Worm (Caenorhabditis elegans) whole organism, early embryonic: ENCODE measurements around the gene ttr-48.

Experiments used
- B0310.2 ChIP-seq: sonication (generic microtip); optimal IDR thresholded peaks from 2 replicates; lab custom pipeline; 2016; ENCODE audit warnings: mild to moderate bottlenecking, missing genetic modification characterization, missing compliant biosample characterization
- F13C5.2 ChIP-seq: sonication (generic microtip); optimal IDR thresholded peaks from 2 replicates; lab custom pipeline; 2017; ENCODE audit warnings: mild to moderate bottlenecking, missing genetic modification characterization, inconsistent platforms, missing compliant biosample characterization
- aly-1 ChIP-seq: sonication (generic microtip); optimal IDR thresholded peaks from 2 replicates; lab custom pipeline; 2016; ENCODE audit warnings: missing genetic modification characterization, missing compliant biosample characterization
- ama-1 ChIP-seq: fragments of 150-350 bp; optimal IDR thresholded peaks from 2 replicates; lab custom pipeline; 2014
- ceh-13 ChIP-seq: fragments of 200-800 bp; sonication (Bioruptor generic); optimal IDR thresholded peaks from 2 replicates; lab custom pipeline; 2018; ENCODE audit warnings: mild to moderate bottlenecking, missing genetic modification characterization, missing compliant biosample characterization
- ceh-36 ChIP-seq: sonication (generic microtip); optimal IDR thresholded peaks from 2 replicates; lab custom pipeline; 2016; ENCODE audit warnings: missing genetic modification characterization, inconsistent platforms, missing compliant biosample characterization
- ets-7 ChIP-seq: sonication (generic microtip); optimal IDR thresholded peaks from 2 replicates; lab custom pipeline; 2016; ENCODE audit warnings: missing genotype, missing genetic modification characterization, missing compliant biosample characterization
- flt-1 ChIP-seq: fragments of 200-800 bp; sonication (Bioruptor generic); IDR thresholded peaks from 2 replicates; pipeline ENCODE4 v1.3.6; 2022; ENCODE audit warnings: missing genetic modification characterization, missing compliant biosample characterization
- hmbx-1 ChIP-seq: sonication (generic microtip); optimal IDR thresholded peaks from 2 replicates; lab custom pipeline; 2016; ENCODE audit warnings: mild to moderate bottlenecking, missing genetic modification characterization, missing compliant biosample characterization
- hmg-4 ChIP-seq: fragments of 200-800 bp; sonication (Bioruptor generic); optimal IDR thresholded peaks from 2 replicates; lab custom pipeline; 2018; ENCODE audit warnings: mild to moderate bottlenecking, missing genetic modification characterization, missing compliant biosample characterization
- hnd-1 ChIP-seq: sonication (generic microtip); optimal IDR thresholded peaks from 2 replicates; lab custom pipeline; 2016; ENCODE audit warnings: missing genetic modification characterization, missing compliant biosample characterization
- pes-1 ChIP-seq: fragments of 200-800 bp; sonication (Bioruptor generic); IDR thresholded peaks from 2 replicates; pipeline ENCODE4 v1.3.6; 2022; ENCODE audit warnings: missing genetic modification reagents, missing genetic modification characterization, missing compliant biosample characterization
- scrt-1 ChIP-seq: fragments of 200-800 bp; sonication (Bioruptor generic); IDR thresholded peaks from 2 replicates; pipeline ENCODE4 v1.3.6; 2022; ENCODE audit warnings: missing genetic modification characterization, missing compliant biosample characterization
- sea-1 ChIP-seq: fragments of 200-800 bp; sonication (Bioruptor generic); conservative IDR thresholded peaks from 2 replicates; pipeline ENCODE4 v1.3.6; 2022; ENCODE audit warnings: missing genetic modification characterization, missing compliant biosample characterization
- tbx-11 ChIP-seq: fragments of 200-800 bp; sonication (Bioruptor generic); IDR thresholded peaks from 2 replicates; pipeline ENCODE4 v1.3.6; 2022; ENCODE audit warnings: missing genetic modification characterization, missing compliant biosample characterization
- tbx-37 ChIP-seq: fragments of 200-800 bp; sonication (Bioruptor generic); conservative IDR thresholded peaks from 2 replicates; pipeline ENCODE4 v1.3.6; 2022; ENCODE audit warnings: missing genetic modification reagents, missing genetic modification characterization, missing compliant biosample characterization
- tra-4 ChIP-seq: sonication (generic microtip); optimal IDR thresholded peaks from 2 replicates; lab custom pipeline; 2017; ENCODE audit warnings: missing genetic modification characterization, missing compliant biosample characterization

ttr-48 gene

ce11 chrX:3830872-3831271 is 11.4 kb downstream of the ttr-48 start:
- no peak for TF ChIP-seq ceh-36 (tag; lab: Kevin White, UChicago)
- no peak for TF ChIP-seq aly-1
- no peak for TF ChIP-seq ets-7 (tag; lab: Kevin White, UChicago)
- TF ChIP-seq flt-1 = no peak
- TF ChIP-seq tbx-37 (GFP tag; lab: Robert Waterston, UW) = no peak
- no peak for TF ChIP-seq hmbx-1 (tag; lab: Kevin White, UChicago)
- no peak for TF ChIP-seq hmg-4 (GFP tag; lab: Kevin White, UChicago)

- TF ChIP-seq sea-1 (no peak), tbx-37 (GFP tag; lab: Robert Waterston, UW) (no peak), hmg-4 (GFP tag; lab: Kevin White, UChicago) (no peak), pes-1 (GFP tag; lab: Robert Waterston, UW) (no peak), scrt-1 (GFP tag; lab: Robert Waterston, UW) (no peak), flt-1 (no peak), B0310.2 (tag; lab: Kevin White, UChicago) (no peak), ceh-13 (GFP tag; lab: Kevin White, UChicago) (no peak), tra-4 (no peak), hmbx-1 (tag; lab: Kevin White, UChicago) (no peak), F13C5.2 (tag; lab: Kevin White, UChicago) (no peak), ets-7 (tag; lab: Kevin White, UChicago) (no peak), aly-1 (no peak)
These were observed 12.6 kb downstream of the ttr-48 start for ce11 chrX:3829605-3830004.

- no peak for TF ChIP-seq ceh-13 (GFP tag; lab: Kevin White, UChicago)
- TF ChIP-seq ets-7 (tag; lab: Kevin White, UChicago) = no peak
- no peak for TF ChIP-seq flt-1
- TF ChIP-seq ceh-36 (tag; lab: Kevin White, UChicago) = no peak
- TF ChIP-seq aly-1 = no peak
- TF ChIP-seq tbx-37 (GFP tag; lab: Robert Waterston, UW) = no peak
- TF ChIP-seq hnd-1 (tag; lab: Kevin White, UChicago) = no peak
- TF ChIP-seq ama-1 (lab: Kevin White, UChicago) = no peak
- no peak for TF ChIP-seq tra-4
- no peak for TF ChIP-seq B0310.2 (tag; lab: Kevin White, UChicago)
- TF ChIP-seq F13C5.2 (tag; lab: Kevin White, UChicago) = no peak
These were observed 13.5 kb downstream of the ttr-48 start for ce11 chrX:3828598-3829204.

- TF ChIP-seq ama-1 (lab: Kevin White, UChicago) (no peak), aly-1 (no peak), hnd-1 (tag; lab: Kevin White, UChicago) (no peak), sea-1 (no peak), B0310.2 (tag; lab: Kevin White, UChicago) (no peak)
These were observed 14.9 kb downstream of the ttr-48 start for ce11 chrX:3827311-3827710.

- TF ChIP-seq hmg-4 (GFP tag; lab: Kevin White, UChicago) (no peak), tra-4 (no peak), sea-1 (no peak), hmbx-1 (tag; lab: Kevin White, UChicago) (no peak), pes-1 (GFP tag; lab: Robert Waterston, UW) (no peak), ceh-13 (GFP tag; lab: Kevin White, UChicago) (no peak), tbx-37 (GFP tag; lab: Robert Waterston, UW) (no peak), F13C5.2 (tag; lab: Kevin White, UChicago) (no peak), ets-7 (tag; lab: Kevin White, UChicago) (no peak), ama-1 (lab: Kevin White, UChicago) (no peak), flt-1 (no peak), ceh-36 (tag; lab: Kevin White, UChicago) (no peak), B0310.2 (tag; lab: Kevin White, UChicago) (no peak)
These were observed 15.4 kb downstream of the ttr-48 start, which contains the start of gene fkh-9 for ce11 chrX:3826863-3827262. Gene fkh-9, minus strand, starts transcription at chrX:3826963.

DNA sequence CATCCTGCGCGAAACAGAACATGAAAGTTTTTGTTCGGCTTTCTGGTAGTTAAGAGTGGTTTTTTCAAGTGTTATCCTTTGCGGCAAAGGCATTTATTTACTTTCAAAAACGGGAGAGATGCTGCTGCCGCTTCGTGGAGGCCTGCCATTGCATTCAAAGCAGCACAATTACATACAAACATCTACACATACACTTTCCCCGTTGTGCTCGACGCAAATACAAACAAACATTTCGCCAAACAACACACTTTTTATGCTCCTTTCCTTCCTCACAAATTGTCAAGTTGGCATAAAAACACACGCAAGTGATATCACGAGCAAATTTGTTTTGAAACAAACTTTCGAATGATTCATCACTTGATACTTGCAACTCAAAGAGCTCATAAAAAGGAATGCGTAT is 16.1 kb downstream of the ttr-48 start:
- TF ChIP-seq B0310.2 (tag; lab: Kevin White, UChicago) = no peak
- no peak for TF ChIP-seq F13C5.2 (tag; lab: Kevin White, UChicago)
- no peak for TF ChIP-seq tra-4
- TF ChIP-seq scrt-1 (GFP tag; lab: Robert Waterston, UW) = no peak
- TF ChIP-seq aly-1 = no peak
- no peak for TF ChIP-seq flt-1
- TF ChIP-seq pes-1 (GFP tag; lab: Robert Waterston, UW) = no peak
- TF ChIP-seq sea-1 = no peak
- no peak for TF ChIP-seq hmbx-1 (tag; lab: Kevin White, UChicago)
- no peak for TF ChIP-seq ets-7 (tag; lab: Kevin White, UChicago)
- no peak for TF ChIP-seq tbx-11 (GFP tag; lab: Robert Waterston, UW)
- TF ChIP-seq ceh-13 (GFP tag; lab: Kevin White, UChicago) = no peak
- TF ChIP-seq hnd-1 (tag; lab: Kevin White, UChicago) = no peak
- TF ChIP-seq tbx-37 (GFP tag; lab: Robert Waterston, UW) = no peak
- TF ChIP-seq ama-1 (lab: Kevin White, UChicago) = no peak
- no peak for TF ChIP-seq ceh-36 (tag; lab: Kevin White, UChicago)
- TF ChIP-seq hmg-4 (GFP tag; lab: Kevin White, UChicago) = no peak

ce11 chrX:3824907-3825689 is 17.1 kb downstream of the ttr-48 start:
- TF ChIP-seq B0310.2 (tag; lab: Kevin White, UChicago) = no peak
- TF ChIP-seq tra-4 = no peak
- no peak for TF ChIP-seq scrt-1 (GFP tag; lab: Robert Waterston, UW)
- TF ChIP-seq ets-7 (tag; lab: Kevin White, UChicago) = no peak
- no peak for TF ChIP-seq sea-1
- no peak for TF ChIP-seq tbx-37 (GFP tag; lab: Robert Waterston, UW)
- TF ChIP-seq hmg-4 (GFP tag; lab: Kevin White, UChicago) = no peak
- no peak for TF ChIP-seq hnd-1 (tag; lab: Kevin White, UChicago)
- TF ChIP-seq hmbx-1 (tag; lab: Kevin White, UChicago) = no peak
- no peak for TF ChIP-seq pes-1 (GFP tag; lab: Robert Waterston, UW)
- no peak for TF ChIP-seq aly-1
- TF ChIP-seq ceh-36 (tag; lab: Kevin White, UChicago) = no peak
- TF ChIP-seq ama-1 (lab: Kevin White, UChicago) = no peak
- TF ChIP-seq ceh-13 (GFP tag; lab: Kevin White, UChicago) = no peak
